Fruit fly (Drosophila melanogaster) whole organism, embryonic: ENCODE results near the gene CG6700.
A peak's percentile ranks its signal among the peaks of the same experiment; 100 is the strongest.

Experiments
- Asciz ChIP-seq: fragments of 200-800 bp; sonication (Bioruptor generic); optimal IDR thresholded peaks from 2 replicates; lab custom pipeline; 2017; ENCODE audit warnings: missing biosample characterization, mild to moderate bottlenecking, missing genetic modification characterization, missing genetic modification reagents
- CG11093 ChIP-seq: fragments of 200-800 bp; sonication (Bioruptor generic); IDR thresholded peaks from 3 replicates; pipeline ENCODE4 v1.3.6; 2022; ENCODE audit warnings: missing biosample characterization, missing genetic modification characterization
- CG11398 ChIP-seq: fragments of 200-800 bp; sonication (Bioruptor generic); optimal IDR thresholded peaks from 2 replicates; lab custom pipeline; 2016; ENCODE audit warnings: missing biosample characterization, missing genetic modification characterization
- CG12104 ChIP-seq: fragments of 200-800 bp; sonication (Bioruptor generic); optimal IDR thresholded peaks from 3 replicates; lab custom pipeline; 2016; ENCODE audit warnings: missing biosample characterization, missing genetic modification characterization
- CG12236 ChIP-seq: fragments of 200-800 bp; sonication (Bioruptor generic); optimal IDR thresholded peaks from 2 replicates; lab custom pipeline; 2016; ENCODE audit warnings: missing biosample characterization, missing genetic modification characterization
- CG12391 ChIP-seq: fragments of 200-800 bp; sonication (Bioruptor generic); optimal IDR thresholded peaks from 3 replicates; lab custom pipeline; 2018; ENCODE audit warnings: missing biosample characterization, mild to moderate bottlenecking, missing genetic modification characterization, moderate library complexity
- CG13894 ChIP-seq: fragments of 200-800 bp; sonication (Bioruptor generic); optimal IDR thresholded peaks from 3 replicates; lab custom pipeline; 2018; ENCODE audit warnings: missing biosample characterization, mild to moderate bottlenecking, missing genetic modification characterization, moderate library complexity
- CG15073 ChIP-seq: fragments of 200-800 bp; sonication (Bioruptor generic); optimal IDR thresholded peaks from 2 replicates; lab custom pipeline; 2016; ENCODE audit warnings: missing biosample characterization, missing genetic modification characterization
- CG15269 ChIP-seq: fragments of 200-800 bp; sonication (Bioruptor generic); optimal IDR thresholded peaks from 2 replicates; lab custom pipeline; 2018; ENCODE audit warnings: missing biosample characterization, mild to moderate bottlenecking, missing genetic modification characterization, moderate library complexity
- CG17612 ChIP-seq: fragments of 200-800 bp; sonication (Bioruptor generic); IDR thresholded peaks from 2 replicates; pipeline ENCODE4 v1.3.6; 2022; ENCODE audit warnings: missing biosample characterization, missing genetic modification characterization
- CG17802 ChIP-seq: fragments of 200-800 bp; sonication (Bioruptor generic); optimal IDR thresholded peaks from 2 replicates; lab custom pipeline; 2018; ENCODE audit warnings: missing biosample characterization, mild to moderate bottlenecking, missing genetic modification characterization, moderate library complexity
- CG18262 ChIP-seq: fragments of 200-800 bp; optimal IDR thresholded peaks from 3 replicates; lab custom pipeline; 2019; ENCODE audit warnings: missing biosample characterization, mild to moderate bottlenecking, missing genetic modification characterization, moderate library complexity
- CG2199 ChIP-seq: fragments of 200-800 bp; sonication (Bioruptor generic); IDR thresholded peaks from 3 replicates; pipeline ENCODE4 v1.3.6; 2022; ENCODE audit warnings: missing biosample characterization, missing genetic modification characterization
- CG3065 ChIP-seq: fragments of 200-800 bp; sonication (Bioruptor generic); optimal IDR thresholded peaks from 2 replicates; lab custom pipeline; 2016; ENCODE audit warnings: missing biosample characterization, missing genetic modification characterization
- CG6254 ChIP-seq: fragments of 200-800 bp; sonication (Bioruptor generic); optimal IDR thresholded peaks from 3 replicates; lab custom pipeline; 2017; ENCODE audit warnings: mild to moderate bottlenecking, missing biosample characterization, missing genetic modification reagents, missing genetic modification characterization
- CG7928 ChIP-seq: fragments of 200-800 bp; sonication (Bioruptor generic); optimal IDR thresholded peaks from 2 replicates; lab custom pipeline; 2017; ENCODE audit warnings: missing biosample characterization, mild to moderate bottlenecking, missing genetic modification characterization
- CG9437 ChIP-seq: fragments of 200-800 bp; sonication (Bioruptor generic); optimal IDR thresholded peaks from 2 replicates; lab custom pipeline; 2018; ENCODE audit warnings: missing biosample characterization, mild to moderate bottlenecking, missing genetic modification characterization
- CG9727 ChIP-seq: fragments of 200-800 bp; sonication (Bioruptor generic); optimal IDR thresholded peaks from 3 replicates; lab custom pipeline; 2017; ENCODE audit warnings: missing biosample characterization, mild to moderate bottlenecking, missing genetic modification characterization
- Deaf1 ChIP-seq: fragments of 200-800 bp; optimal IDR thresholded peaks from 3 replicates; lab custom pipeline; 2019; ENCODE audit warnings: missing biosample characterization, mild to moderate bottlenecking, missing genetic modification characterization, moderate library complexity
- Doc2 ChIP-seq: fragments of 200-800 bp; sonication (Bioruptor generic); IDR thresholded peaks from 2 replicates; pipeline ENCODE4 v1.3.6; 2022; ENCODE audit warnings: missing biosample characterization, missing genetic modification characterization
- Doc3 ChIP-seq: fragments of 200-800 bp; sonication (Bioruptor generic); IDR thresholded peaks from 3 replicates; pipeline ENCODE4 v1.3.6; 2022; ENCODE audit warnings: missing biosample characterization, missing genetic modification characterization; ENCODE audit not compliant: partially characterized antibody
- HmgZ ChIP-seq: fragments of 200-800 bp; sonication (Bioruptor generic); optimal IDR thresholded peaks from 2 replicates; lab custom pipeline; 2018; ENCODE audit warnings: missing biosample characterization, mild to moderate bottlenecking, missing genetic modification characterization
- Hmr ChIP-seq: fragments of 200-800 bp; sonication (Bioruptor generic); optimal IDR thresholded peaks from 3 replicates; lab custom pipeline; 2017; ENCODE audit warnings: mild to moderate bottlenecking, missing biosample characterization, missing genetic modification reagents, missing genetic modification characterization
- Lhr ChIP-seq: fragments of 200-800 bp; sonication (Bioruptor generic); optimal IDR thresholded peaks from 3 replicates; lab custom pipeline; 2017; ENCODE audit warnings: mild to moderate bottlenecking, missing biosample characterization, missing genetic modification reagents, missing genetic modification characterization
- Mrtf ChIP-seq: fragments of 200-800 bp; sonication (Bioruptor generic); IDR thresholded peaks from 3 replicates; pipeline ENCODE4 v1.3.6; 2022; ENCODE audit warnings: missing biosample characterization, missing genetic modification characterization
- Nf-YA ChIP-seq: fragments of 200-800 bp; sonication (Bioruptor generic); IDR thresholded peaks from 2 replicates; pipeline ENCODE4 v1.3.6; 2022; ENCODE audit warnings: missing biosample characterization, missing genetic modification characterization
- Ravus ChIP-seq: fragments of 200-800 bp; sonication (Bioruptor generic); IDR thresholded peaks from 2 replicates; pipeline ENCODE4 v1.3.6; 2022; ENCODE audit warnings: missing biosample characterization, missing genetic modification characterization
- Side ChIP-seq: fragments of 200-800 bp; sonication (Bioruptor generic); optimal IDR thresholded peaks from 2 replicates; lab custom pipeline; 2016; ENCODE audit warnings: missing biosample characterization, missing genetic modification characterization
- Sin3A ChIP-seq: fragments of >200 bp; optimal IDR thresholded peaks from 2 replicates; lab custom pipeline; 2018
- Vsx1 ChIP-seq: fragments of 200-800 bp; sonication (Bioruptor generic); optimal IDR thresholded peaks from 2 replicates; lab custom pipeline; 2017; ENCODE audit warnings: missing biosample characterization, mild to moderate bottlenecking, missing genetic modification characterization, missing genetic modification reagents
- ab ChIP-seq: fragments of 200-800 bp; sonication (Bioruptor generic); optimal IDR thresholded peaks from 2 replicates; lab custom pipeline; 2016; ENCODE audit warnings: missing biosample characterization, missing genetic modification characterization
- bab2 ChIP-seq: fragments of 200-800 bp; sonication (Bioruptor generic); optimal IDR thresholded peaks from 2 replicates; lab custom pipeline; 2016; ENCODE audit warnings: missing biosample characterization, missing genetic modification characterization
- bcd ChIP-seq: fragments of 200-800 bp; sonication (Bioruptor generic); optimal IDR thresholded peaks from 2 replicates; lab custom pipeline; 2017; ENCODE audit warnings: missing biosample characterization, mild to moderate bottlenecking, missing genetic modification characterization
- cwo ChIP-seq: fragments of 200-800 bp; sonication (Bioruptor generic); optimal IDR thresholded peaks from 3 replicates; lab custom pipeline; 2017; ENCODE audit warnings: missing biosample characterization, missing genetic modification characterization, mild to moderate bottlenecking, moderate library complexity, missing genetic modification reagents
- da ChIP-seq: fragments of 200-800 bp; sonication (Bioruptor generic); optimal IDR thresholded peaks from 2 replicates; lab custom pipeline; 2016; ENCODE audit warnings: missing biosample characterization, missing genetic modification characterization
- exex ChIP-seq: fragments of 200-800 bp; sonication (Bioruptor generic); optimal IDR thresholded peaks from 4 replicates; lab custom pipeline; 2018; ENCODE audit warnings: missing biosample characterization, mild to moderate bottlenecking, missing genetic modification characterization, moderate library complexity
- gcm2 ChIP-seq: fragments of 200-800 bp; sonication (Bioruptor generic); optimal IDR thresholded peaks from 2 replicates; lab custom pipeline; 2016; ENCODE audit warnings: missing biosample characterization, missing genetic modification characterization
- gfzf ChIP-seq: fragments of 200-800 bp; sonication (Bioruptor generic); optimal IDR thresholded peaks from 2 replicates; lab custom pipeline; 2016; ENCODE audit warnings: missing biosample characterization, mild to moderate bottlenecking, missing genetic modification characterization, moderate library complexity
- ind ChIP-seq: fragments of 200-800 bp; sonication (Bioruptor generic); optimal IDR thresholded peaks from 3 replicates; lab custom pipeline; 2016; ENCODE audit warnings: missing biosample characterization, missing genetic modification characterization
- jigr1 ChIP-seq: fragments of 200-800 bp; sonication (Bioruptor generic); IDR thresholded peaks from 3 replicates; pipeline ENCODE4 v1.3.6; 2022; ENCODE audit warnings: missing biosample characterization, missing genetic modification characterization
- lola ChIP-seq, 3 experiments: fragments of >200 bp in 2 of 3; fragments of 200-800 bp in 1 of 3; sonication (Bioruptor generic) in 1 of 3; optimal IDR thresholded peaks; 2 replicates each; lab custom pipeline; 2017 to 2019; ENCODE audit warnings: missing biosample characterization in 3 of 3, missing genetic modification characterization in 3 of 3, mild to moderate bottlenecking in 1 of 3, moderate library complexity in 1 of 3
- odd ChIP-seq: fragments of 200-800 bp; sonication (Bioruptor generic); optimal IDR thresholded peaks from 2 replicates; lab custom pipeline; 2017; ENCODE audit warnings: missing biosample characterization, mild to moderate bottlenecking, missing genetic modification characterization
- pho ChIP-seq: fragments of 200-800 bp; sonication (Bioruptor generic); optimal IDR thresholded peaks from 2 replicates; lab custom pipeline; 2016; ENCODE audit warnings: missing biosample characterization, missing genetic modification characterization
- phol ChIP-seq: fragments of 200-800 bp; sonication (Bioruptor generic); optimal IDR thresholded peaks from 3 replicates; lab custom pipeline; 2018; ENCODE audit warnings: missing biosample characterization, mild to moderate bottlenecking, missing genetic modification characterization, moderate library complexity
- pum ChIP-seq: fragments of 200-800 bp; sonication (Bioruptor generic); optimal IDR thresholded peaks from 2 replicates; lab custom pipeline; 2016; ENCODE audit warnings: missing biosample characterization, missing genetic modification characterization
- pzg ChIP-seq: fragments of 200-800 bp; sonication (Bioruptor generic); optimal IDR thresholded peaks from 3 replicates; lab custom pipeline; 2018; ENCODE audit warnings: missing biosample characterization, mild to moderate bottlenecking, missing genetic modification characterization, moderate library complexity
- stc ChIP-seq: fragments of 200-800 bp; sonication (Bioruptor generic); IDR thresholded peaks from 2 replicates; pipeline ENCODE4 v1.3.6; 2022; ENCODE audit warnings: missing biosample characterization, missing genetic modification characterization
- unpg ChIP-seq: fragments of 200-800 bp; sonication (Bioruptor generic); optimal IDR thresholded peaks from 3 replicates; lab custom pipeline; 2018; ENCODE audit warnings: missing biosample characterization, mild to moderate bottlenecking, missing genetic modification characterization, moderate library complexity
- zfh1 ChIP-seq: fragments of 200-800 bp; sonication (Bioruptor generic); IDR thresholded peaks from 3 replicates; pipeline ENCODE4 v1.3.6; 2022; ENCODE audit warnings: missing biosample characterization, missing genetic modification characterization

Gene CG6700

dm6 chr2L:10858064-10859047 is 16.0 kb upstream of the CG6700 start, which contains the start of the genes aurB and Stam (continued):
- no peak for TF ChIP-seq Ravus (GFP tag; lab: Robert Waterston, UW)
- TF ChIP-seq gfzf (GFP tag; lab: Kevin White, UChicago): peak; percentile 64
- no peak for TF ChIP-seq odd
- TF ChIP-seq Hmr: peak; percentile 55
- TF ChIP-seq Lhr: no peak
- TF ChIP-seq Doc2: no peak
- no peak for TF ChIP-seq CG12104 (GFP tag; lab: Kevin White, UChicago)
- TF ChIP-seq bcd (GFP tag; lab: Kevin White, UChicago): peak; percentile 41
- peak; percentile 15 for TF ChIP-seq ind (GFP tag; lab: Kevin White, UChicago)
- TF ChIP-seq Mrtf: no peak
- TF ChIP-seq CG3065 (GFP tag; lab: Kevin White, UChicago): peak; percentile 9
- TF ChIP-seq unpg (GFP tag; lab: Kevin White, UChicago): peak; percentile 67
- peak; percentile 71 for TF ChIP-seq CG15269 (tag; lab: Kevin White, UChicago)
- peak; percentile 41 for TF ChIP-seq CG13894
- peak; percentile 18 for TF ChIP-seq CG6254 (GFP tag; lab: Kevin White, UChicago)
- no peak for TF ChIP-seq HmgZ (tag; lab: Kevin White, UChicago)
- no peak for TF ChIP-seq CG17802 (tag; lab: Kevin White, UChicago)
- TF ChIP-seq CG12236: no peak
- TF ChIP-seq CG11398 (GFP tag; lab: Kevin White, UChicago): no peak
- TF ChIP-seq gcm2: no peak
- peak; percentile 71 for TF ChIP-seq phol (tag; lab: Kevin White, UChicago)
- TF ChIP-seq pzg (GFP tag; lab: Kevin White, UChicago): peak; percentile 30
- peak; percentile 10 for TF ChIP-seq Deaf1 (tag; lab: Kevin White, UChicago)
- no peak for TF ChIP-seq CG7928 (GFP tag; lab: Kevin White, UChicago)
- TF ChIP-seq Side: no peak
- TF ChIP-seq pum (GFP tag; lab: Kevin White, UChicago): no peak
- TF ChIP-seq CG9727 (GFP tag; lab: Kevin White, UChicago): peak; percentile 59
- no peak for TF ChIP-seq ab (GFP tag; lab: Kevin White, UChicago)
- TF ChIP-seq bab2 (GFP tag; lab: Kevin White, UChicago): no peak
- TF ChIP-seq CG18262 (tag; lab: Kevin White, UChicago): peak; percentile 69
- no peak for TF ChIP-seq zfh1 (GFP tag; lab: Robert Waterston, UW)
- no peak for TF ChIP-seq da (GFP tag; lab: Kevin White, UChicago)
- no peak for TF ChIP-seq CG2199 (GFP tag; lab: Robert Waterston, UW)
- no peak for TF ChIP-seq CG17612 (GFP tag; lab: Robert Waterston, UW)
- peak; percentile 43 for TF ChIP-seq Asciz
- no peak for TF ChIP-seq Vsx1 (GFP tag; lab: Kevin White, UChicago)
- TF ChIP-seq CG9437 (GFP tag; lab: Kevin White, UChicago): peak; percentile 50
- peak; percentile 11 for TF ChIP-seq Sin3A
- TF ChIP-seq lola (GFP tag; optimal IDR thresholded peaks at IDR 0.05; lab: Kevin White, UChicago): peak in 1 of 3 experiments; percentile 64
- peak; percentile 32 for TF ChIP-seq cwo (GFP tag; lab: Kevin White, UChicago)
- no peak for TF ChIP-seq CG11093
- TF ChIP-seq pho (GFP tag; lab: Kevin White, UChicago): no peak
- peak; percentile 85 for TF ChIP-seq CG12391 (tag; lab: Kevin White, UChicago)
- no peak for TF ChIP-seq Nf-YA (GFP tag; lab: Robert Waterston, UW)
- TF ChIP-seq Doc3: no peak
- no peak for TF ChIP-seq CG15073 (GFP tag; lab: Kevin White, UChicago)
- no peak for TF ChIP-seq jigr1
- TF ChIP-seq stc (GFP tag; lab: Robert Waterston, UW): no peak
- peak; percentile 14 for TF ChIP-seq exex (tag; lab: Kevin White, UChicago)
